Worm (Caenorhabditis elegans) whole organism, mixed stage, embryonic: Measurements from ENCODE around the gene B0336.12.

Experiments
- M03D4.4 ChIP-seq: sonication (generic microtip); optimal IDR thresholded peaks from 2 replicates; lab custom pipeline; 2017; ENCODE audit warnings: mild to moderate bottlenecking, missing genetic modification characterization, missing compliant biosample characterization
- bed-3 ChIP-seq: fragments of 200-800 bp; sonication (Bioruptor generic); optimal IDR thresholded peaks from 3 replicates; lab custom pipeline; 2018; ENCODE audit warnings: mild to moderate bottlenecking, missing genetic modification characterization, moderate library complexity, missing compliant biosample characterization
- blmp-1 ChIP-seq: fragments of 150-350 bp; optimal IDR thresholded peaks from 2 replicates; lab custom pipeline; 2014; ENCODE audit warnings: missing biosample characterization, missing genetic modification characterization
- ceh-39 ChIP-seq: fragments of 150-350 bp; optimal IDR thresholded peaks from 2 replicates; lab custom pipeline; 2014; ENCODE audit warnings: missing biosample characterization, missing genetic modification characterization
- ceh-43 ChIP-seq: fragments of 200-800 bp; sonication (Bioruptor generic); optimal IDR thresholded peaks from 2 replicates; lab custom pipeline; 2018; ENCODE audit warnings: mild to moderate bottlenecking, missing genetic modification characterization, moderate library complexity, missing compliant biosample characterization
- ceh-83 ChIP-seq: fragments of 200-800 bp; sonication (Bioruptor generic); optimal IDR thresholded peaks from 2 replicates; lab custom pipeline; 2018; ENCODE audit warnings: mild to moderate bottlenecking, missing genetic modification characterization, missing compliant biosample characterization
- ces-1 ChIP-seq: fragments of 150-350 bp; optimal IDR thresholded peaks from 2 replicates; lab custom pipeline; 2014; ENCODE audit warnings: missing biosample characterization, missing genetic modification reagents, missing genetic modification characterization
- cnd-1 ChIP-seq: fragments of 200-800 bp; sonication (Bioruptor generic); optimal IDR thresholded peaks from 2 replicates; lab custom pipeline; 2018; ENCODE audit warnings: mild to moderate bottlenecking, missing genetic modification characterization, missing compliant biosample characterization
- drap-1 ChIP-seq: fragments of 200-800 bp; sonication (Bioruptor generic); optimal IDR thresholded peaks from 3 replicates; lab custom pipeline; 2018; ENCODE audit warnings: mild to moderate bottlenecking, missing genetic modification characterization, missing compliant biosample characterization
- elt-1 ChIP-seq: sonication (generic microtip); optimal IDR thresholded peaks from 2 replicates; lab custom pipeline; 2017; ENCODE audit warnings: missing genetic modification characterization, mild to moderate bottlenecking, missing compliant biosample characterization, antibody characterized with exemption, moderate library complexity, borderline replicate concordance; ENCODE audit not compliant: insufficient read depth
- elt-3 ChIP-seq: fragments of 150-350 bp; optimal IDR thresholded peaks from 2 replicates; lab custom pipeline; 2014; ENCODE audit warnings: missing biosample characterization, missing genetic modification characterization
- flh-1 ChIP-seq: fragments of 200-800 bp; sonication (Bioruptor generic); optimal IDR thresholded peaks from 2 replicates; lab custom pipeline; 2018; ENCODE audit warnings: mild to moderate bottlenecking, missing genetic modification characterization, moderate library complexity, missing compliant biosample characterization
- ham-2 ChIP-seq: fragments of 200-800 bp; sonication (Bioruptor generic); optimal IDR thresholded peaks from 2 replicates; lab custom pipeline; 2018; ENCODE audit warnings: mild to moderate bottlenecking, missing genetic modification characterization, missing compliant biosample characterization
- hlh-1 ChIP-seq: fragments of 150-350 bp; optimal IDR thresholded peaks from 2 replicates; lab custom pipeline; 2014; ENCODE audit warnings: missing biosample characterization, missing genetic modification reagents, missing genetic modification characterization
- lin-13 ChIP-seq: fragments of 150-350 bp; optimal IDR thresholded peaks from 2 replicates; lab custom pipeline; 2014; ENCODE audit warnings: missing biosample characterization, missing genetic modification characterization
- lin-32 ChIP-seq: fragments of 200-800 bp; sonication (Bioruptor generic); optimal IDR thresholded peaks from 2 replicates; lab custom pipeline; 2018; ENCODE audit warnings: mild to moderate bottlenecking, missing genetic modification characterization, missing compliant biosample characterization
- lsy-2 ChIP-seq: fragments of 150-350 bp; optimal IDR thresholded peaks from 2 replicates; lab custom pipeline; 2014; ENCODE audit warnings: missing biosample characterization, missing genetic modification characterization
- mab-5 ChIP-seq: fragments of 150-350 bp; optimal IDR thresholded peaks from 2 replicates; lab custom pipeline; 2014; ENCODE audit warnings: missing biosample characterization, missing genetic modification characterization
- mep-1 ChIP-seq: fragments of 150-350 bp; optimal IDR thresholded peaks from 2 replicates; lab custom pipeline; 2017; ENCODE audit warnings: missing biosample characterization, missing genetic modification reagents, missing genetic modification characterization, inconsistent platforms
- mls-2 ChIP-seq: sonication (generic microtip); optimal IDR thresholded peaks from 2 replicates; lab custom pipeline; 2016; ENCODE audit warnings: mild to moderate bottlenecking, missing genetic modification characterization, moderate library complexity, missing compliant biosample characterization
- nhr-12 ChIP-seq: fragments of 150-350 bp; optimal IDR thresholded peaks from 2 replicates; lab custom pipeline; 2014; ENCODE audit warnings: missing biosample characterization, missing genetic modification characterization
- nhr-2 ChIP-seq: fragments of 150-350 bp; optimal IDR thresholded peaks from 2 replicates; lab custom pipeline; 2014; ENCODE audit warnings: missing biosample characterization, missing genetic modification characterization
- nhr-237 ChIP-seq: fragments of 150-350 bp; optimal IDR thresholded peaks from 2 replicates; lab custom pipeline; 2014; ENCODE audit warnings: missing biosample characterization, missing genetic modification characterization
- nhr-28 ChIP-seq: fragments of 150-350 bp; optimal IDR thresholded peaks from 2 replicates; lab custom pipeline; 2014; ENCODE audit warnings: missing biosample characterization, missing genetic modification characterization
- nhr-76 ChIP-seq: sonication (generic microtip); optimal IDR thresholded peaks from 2 replicates; lab custom pipeline; 2017; ENCODE audit warnings: missing biosample characterization, missing genetic modification characterization
- pha-4 ChIP-seq: fragments of 150-350 bp; optimal IDR thresholded peaks from 2 replicates; lab custom pipeline; 2018; ENCODE audit warnings: missing biosample characterization, missing genetic modification reagents, missing genetic modification characterization
- sem-2 ChIP-seq: fragments of 200-800 bp; sonication (Bioruptor generic); optimal IDR thresholded peaks from 2 replicates; lab custom pipeline; 2018; ENCODE audit warnings: mild to moderate bottlenecking, missing genetic modification characterization, missing compliant biosample characterization
- snpc-4 ChIP-seq: fragments of 150-350 bp; optimal IDR thresholded peaks from 2 replicates; lab custom pipeline; 2014; ENCODE audit warnings: missing biosample characterization, missing genetic modification characterization
- sptf-1 ChIP-seq: sonication (generic microtip); optimal IDR thresholded peaks from 2 replicates; lab custom pipeline; 2017; ENCODE audit warnings: mild to moderate bottlenecking, missing genetic modification characterization, moderate library complexity, missing compliant biosample characterization
- tbx-8 ChIP-seq: fragments of 200-800 bp; sonication (Bioruptor generic); optimal IDR thresholded peaks from 2 replicates; lab custom pipeline; 2018; ENCODE audit warnings: mild to moderate bottlenecking, missing genetic modification characterization, moderate library complexity, missing compliant biosample characterization
- unc-120 ChIP-seq: sonication (generic microtip); optimal IDR thresholded peaks from 2 replicates; lab custom pipeline; 2017; ENCODE audit warnings: missing genetic modification characterization, missing compliant biosample characterization; ENCODE audit not compliant: poor library complexity, severe bottlenecking
- unc-39 ChIP-seq: fragments of 150-350 bp; optimal IDR thresholded peaks from 2 replicates; lab custom pipeline; 2014; ENCODE audit warnings: missing biosample characterization, missing genetic modification characterization
- unc-62 ChIP-seq: fragments of 150-350 bp; optimal IDR thresholded peaks from 2 replicates; lab custom pipeline; 2014; ENCODE audit warnings: missing biosample characterization, missing genetic modification reagents, missing genetic modification characterization
- zip-8 ChIP-seq: fragments of 150-350 bp; optimal IDR thresholded peaks from 2 replicates; lab custom pipeline; 2014; ENCODE audit warnings: missing biosample characterization, missing genetic modification characterization
- ztf-11 ChIP-seq: fragments of 150-350 bp; optimal IDR thresholded peaks from 2 replicates; lab custom pipeline; 2014; ENCODE audit warnings: missing biosample characterization, missing genetic modification characterization

B0336.12 gene

DNA sequence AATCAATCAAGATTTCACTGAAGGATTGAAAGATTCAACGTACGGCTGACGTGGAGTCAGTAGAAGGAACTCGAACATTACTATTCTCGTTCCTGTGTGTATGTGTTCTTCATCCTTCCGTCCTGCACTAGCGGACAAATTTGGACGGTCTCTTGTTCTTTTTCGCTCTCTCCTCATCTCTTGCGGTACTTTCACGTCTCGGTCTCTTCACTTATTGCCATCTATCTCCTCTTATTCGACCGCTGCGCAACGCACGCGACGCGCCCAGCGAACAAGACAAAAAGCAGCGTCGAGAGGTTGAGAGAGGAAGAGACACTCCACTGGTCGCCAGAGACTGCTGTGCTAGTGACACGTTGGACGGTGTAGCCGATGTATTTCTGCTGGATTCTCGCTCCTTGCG lies 5.5 kb upstream of the B0336.12 start:
- TF ChIP-seq ces-1 (GFP tag; lab: Kevin White, UChicago) (peak; percentile 80), snpc-4 (tag; lab: Kevin White, UChicago) (no peak), ceh-83 (GFP tag; lab: Kevin White, UChicago) (no peak), nhr-237 (tag; lab: Kevin White, UChicago) (peak; percentile 54), ceh-43 (GFP tag; lab: Kevin White, UChicago) (no peak), sptf-1 (tag; lab: Kevin White, UChicago) (peak; percentile 30), elt-1 (tag; lab: Kevin White, UChicago) (peak; percentile 41), M03D4.4 (tag; lab: Kevin White, UChicago) (no peak), mls-2 (peak; percentile 33), unc-120 (tag; lab: Kevin White, UChicago) (peak; percentile 86), nhr-2 (tag; lab: Kevin White, UChicago) (peak; percentile 3), unc-62 (GFP tag; lab: Kevin White, UChicago) (peak; percentile 68), pha-4 (peak; percentile 78), elt-3 (tag; lab: Kevin White, UChicago) (no peak), hlh-1 (tag; lab: Kevin White, UChicago) (peak; percentile 42), tbx-8 (GFP tag; lab: Kevin White, UChicago) (no peak), lsy-2 (tag; lab: Kevin White, UChicago) (peak; percentile 53), bed-3 (no peak), nhr-28 (tag; lab: Kevin White, UChicago) (no peak), ceh-39 (peak; percentile 48), mab-5 (tag; lab: Kevin White, UChicago) (no peak), lin-32 (no peak), lin-13 (peak; percentile 50), zip-8 (tag; lab: Kevin White, UChicago) (peak; percentile 25), drap-1 (peak; percentile 38), ztf-11 (peak; percentile 40), flh-1 (GFP tag; lab: Kevin White, UChicago) (no peak), sem-2 (GFP tag; lab: Kevin White, UChicago) (no peak), mep-1 (tag; lab: Kevin White, UChicago) (peak; percentile 88), unc-39 (tag; lab: Kevin White, UChicago) (no peak), nhr-76 (tag; lab: Kevin White, UChicago) (no peak), blmp-1 (no peak), nhr-12 (tag; lab: Kevin White, UChicago) (no peak), cnd-1 (tag; lab: Kevin White, UChicago) (no peak), ham-2 (GFP tag; lab: Kevin White, UChicago) (peak; percentile 91)

DNA sequence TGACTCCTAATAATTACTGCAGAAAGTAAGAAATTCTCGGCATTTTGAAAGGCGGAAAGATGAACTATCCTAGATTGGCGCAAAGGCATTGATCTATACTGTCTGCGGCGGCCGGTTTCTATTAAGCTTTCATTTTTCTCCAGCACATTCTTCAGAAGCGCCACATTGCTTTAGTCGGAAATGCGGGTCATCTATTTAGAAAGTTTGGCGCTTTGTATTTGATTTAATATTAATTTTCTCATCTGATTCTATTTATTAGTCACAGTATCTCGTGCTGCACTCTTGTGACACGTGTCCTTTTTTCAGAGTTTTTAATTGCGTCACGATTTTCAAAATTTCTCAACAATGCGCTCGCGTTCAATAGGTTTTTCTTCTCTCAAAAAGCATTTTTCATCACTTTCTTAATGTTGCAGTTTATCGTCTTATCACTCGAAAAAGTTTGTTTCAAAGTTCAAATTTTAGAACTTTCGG lies 5.1 kb upstream of the B0336.12 start:
- no peak for TF ChIP-seq hlh-1 (tag; lab: Kevin White, UChicago)
- no peak for TF ChIP-seq drap-1
- TF ChIP-seq snpc-4 (tag; lab: Kevin White, UChicago): no peak
- no peak for TF ChIP-seq nhr-237 (tag; lab: Kevin White, UChicago)
- no peak for TF ChIP-seq nhr-2 (tag; lab: Kevin White, UChicago)
- TF ChIP-seq elt-3 (tag; lab: Kevin White, UChicago): no peak
- no peak for TF ChIP-seq lin-13
- TF ChIP-seq blmp-1: no peak
- TF ChIP-seq nhr-76 (tag; lab: Kevin White, UChicago): no peak
- no peak for TF ChIP-seq bed-3
- no peak for TF ChIP-seq unc-120 (tag; lab: Kevin White, UChicago)
- no peak for TF ChIP-seq nhr-28 (tag; lab: Kevin White, UChicago)
- no peak for TF ChIP-seq unc-62 (GFP tag; lab: Kevin White, UChicago)
- no peak for TF ChIP-seq mab-5 (tag; lab: Kevin White, UChicago)
- no peak for TF ChIP-seq lin-32
- no peak for TF ChIP-seq elt-1 (tag; lab: Kevin White, UChicago)

DNA sequence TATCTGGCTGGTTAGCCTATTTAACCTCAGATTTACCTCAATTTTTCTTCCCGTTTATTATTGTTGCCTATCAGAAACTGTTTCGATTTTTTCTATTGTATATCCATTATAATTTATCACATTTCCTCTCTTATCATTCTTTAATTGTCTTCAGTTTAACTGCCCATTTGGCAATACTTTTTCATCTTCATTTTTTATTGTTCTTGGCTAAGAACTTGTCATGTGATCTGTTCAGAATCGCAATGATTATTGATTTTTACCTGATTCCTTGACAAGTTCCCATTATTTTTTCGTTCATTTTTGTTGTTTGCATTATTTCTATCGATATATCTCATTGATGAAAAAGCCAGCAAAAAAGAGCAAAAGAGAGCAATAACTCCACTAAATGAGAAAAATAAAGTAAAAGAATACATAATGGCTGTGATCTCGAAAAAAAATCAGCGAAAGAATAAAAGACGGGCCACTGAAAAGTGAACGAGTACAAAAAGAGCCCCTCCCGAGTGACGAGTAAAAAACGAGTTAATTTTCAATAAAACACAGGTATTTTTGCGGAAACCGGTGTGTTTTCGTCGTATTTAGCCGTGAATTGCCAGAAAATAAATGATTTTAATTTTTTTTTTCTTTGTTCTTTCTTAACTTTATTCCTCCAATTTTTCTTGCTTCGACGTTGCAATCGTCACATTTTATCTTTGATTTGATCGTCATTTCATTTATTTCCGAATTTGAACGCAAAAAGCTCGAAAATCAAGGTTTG lies 4.5 kb upstream of the B0336.12 start, which contains the start of gene arf-1:
Gene arf-1, plus strand, starts transcription at position 657 of the 754 bp plus-strand sequence.
- TF ChIP-seq zip-8 (tag; lab: Kevin White, UChicago): no peak
- no peak for TF ChIP-seq nhr-12 (tag; lab: Kevin White, UChicago)
- TF ChIP-seq ceh-39: no peak
- no peak for TF ChIP-seq ztf-11
- TF ChIP-seq ceh-43 (GFP tag; lab: Kevin White, UChicago): no peak
- TF ChIP-seq bed-3: no peak
- no peak for TF ChIP-seq ces-1 (GFP tag; lab: Kevin White, UChicago)
- TF ChIP-seq drap-1: no peak
- TF ChIP-seq, all 35 proteins: peak for 0
